Worm (Caenorhabditis elegans) whole organism, young adult: ENCODE data around the gene rpl-33.

Source experiments
- F22D6.2 ChIP-seq: sonication (generic microtip); optimal IDR thresholded peaks from 2 replicates; lab custom pipeline; 2016; ENCODE audit warnings: mild to moderate bottlenecking, missing genetic modification characterization, missing compliant biosample characterization
- F33H1.4 ChIP-seq: fragments of 200-800 bp; sonication (Bioruptor generic); IDR thresholded peaks from 2 replicates; pipeline ENCODE4 v1.3.6; 2022; ENCODE audit warnings: missing genetic modification reagents, missing genetic modification characterization, missing compliant biosample characterization
- F55B11.4 ChIP-seq: sonication (generic microtip); optimal IDR thresholded peaks from 2 replicates; lab custom pipeline; 2016; ENCODE audit warnings: missing compliant biosample characterization, missing genetic modification characterization, borderline replicate concordance; ENCODE audit not compliant: insufficient read depth
- F57A8.1 ChIP-seq: fragments of 200-800 bp; sonication (Bioruptor generic); optimal IDR thresholded peaks from 2 replicates; lab custom pipeline; 2018; ENCODE audit warnings: mild to moderate bottlenecking, missing genetic modification characterization, moderate library complexity, missing compliant biosample characterization
- T07F8.4 ChIP-seq: sonication (generic microtip); optimal IDR thresholded peaks from 2 replicates; lab custom pipeline; 2016; ENCODE audit warnings: mild to moderate bottlenecking, missing genetic modification characterization, moderate library complexity, missing compliant biosample characterization
- Y53G8AR.9 ChIP-seq: fragments of 200-800 bp; sonication (Bioruptor generic); conservative IDR thresholded peaks from 2 replicates; pipeline ENCODE4 v1.3.6; 2022; ENCODE audit warnings: missing genetic modification reagents, missing genetic modification characterization, missing compliant biosample characterization
- Y67H2A.10 ChIP-seq: fragments of 200-800 bp; sonication (Bioruptor generic); conservative IDR thresholded peaks from 2 replicates; pipeline ENCODE4 v1.3.6; 2022; ENCODE audit warnings: missing genetic modification reagents, missing genetic modification characterization, missing compliant biosample characterization
- Y95B8A.8 ChIP-seq: fragments of 200-800 bp; sonication (Bioruptor generic); IDR thresholded peaks from 2 replicates; pipeline ENCODE4 v1.3.6; 2022; ENCODE audit warnings: missing genetic modification reagents, missing genetic modification characterization, missing compliant biosample characterization
- akir-1 ChIP-seq: fragments of 200-800 bp; sonication (Bioruptor generic); optimal IDR thresholded peaks from 2 replicates; lab custom pipeline; 2018; ENCODE audit warnings: mild to moderate bottlenecking, missing genetic modification characterization, moderate library complexity, missing compliant biosample characterization
- ama-1 ChIP-seq, 3 experiments: fragments of 150-350 bp in 1 of 3; sonication (generic microtip) in 2 of 3; optimal IDR thresholded peaks; 2 replicates each; lab custom pipeline; 2014 to 2018; ENCODE audit warnings: missing biosample characterization in 2 of 3, missing genetic modification characterization in 2 of 3, missing genetic modification reagents in 2 of 3
- athp-1 ChIP-seq: sonication (generic microtip); optimal IDR thresholded peaks from 2 replicates; lab custom pipeline; 2017; ENCODE audit warnings: mild to moderate bottlenecking, missing genetic modification characterization, missing compliant biosample characterization
- attf-5 ChIP-seq: fragments of 200-800 bp; sonication (Bioruptor generic); optimal IDR thresholded peaks from 2 replicates; lab custom pipeline; 2018; ENCODE audit warnings: mild to moderate bottlenecking, missing genetic modification characterization, missing compliant biosample characterization
- cebp-1 ChIP-seq, 2 experiments: fragments of 200-800 bp in 1 of 2; sonication (Bioruptor generic) in 1 of 2; sonication (generic microtip) in 1 of 2; IDR thresholded peaks in 1 of 2; optimal IDR thresholded peaks in 1 of 2; 2 replicates each; pipeline versions ENCODE4 v1.3.6 to Lab custom; 2017 to 2022; ENCODE audit warnings: missing compliant biosample characterization in 2 of 2, missing genetic modification characterization in 2 of 2, mild to moderate bottlenecking in 1 of 2, missing genetic modification reagents in 1 of 2, moderate library complexity in 1 of 2
- ceh-27 ChIP-seq: fragments of 200-800 bp; sonication (Bioruptor generic); optimal IDR thresholded peaks from 2 replicates; lab custom pipeline; 2018; ENCODE audit warnings: mild to moderate bottlenecking, missing genetic modification characterization, moderate library complexity, missing compliant biosample characterization
- ceh-79 ChIP-seq: sonication (generic microtip); optimal IDR thresholded peaks from 2 replicates; lab custom pipeline; 2017; ENCODE audit warnings: mild to moderate bottlenecking, missing genetic modification characterization, missing compliant biosample characterization
- ceh-91 ChIP-seq: fragments of 200-800 bp; sonication (Bioruptor generic); IDR thresholded peaks from 2 replicates; pipeline ENCODE4 v1.3.6; 2022; ENCODE audit warnings: missing genetic modification reagents, missing genetic modification characterization, missing compliant biosample characterization
- die-1 ChIP-seq: sonication (generic microtip); optimal IDR thresholded peaks from 2 replicates; lab custom pipeline; 2016; ENCODE audit warnings: missing genotype, mild to moderate bottlenecking, missing genetic modification characterization, missing compliant biosample characterization
- dpl-1 ChIP-seq: fragments of 150-350 bp; optimal IDR thresholded peaks from 2 replicates; lab custom pipeline; 2014; ENCODE audit warnings: missing biosample characterization, missing genetic modification reagents, missing genetic modification characterization
- efl-1 ChIP-seq: fragments of 150-350 bp; optimal IDR thresholded peaks from 2 replicates; lab custom pipeline; 2014; ENCODE audit warnings: missing biosample characterization, missing genetic modification reagents, missing genetic modification characterization
- egl-18 ChIP-seq: fragments of 200-800 bp; sonication (Bioruptor generic); IDR thresholded peaks from 2 replicates; pipeline ENCODE4 v1.3.6; 2022; ENCODE audit warnings: missing genetic modification reagents, missing genetic modification characterization, missing compliant biosample characterization
- fkh-3 ChIP-seq: sonication (generic microtip); optimal IDR thresholded peaks from 2 replicates; lab custom pipeline; 2016; ENCODE audit warnings: mild to moderate bottlenecking, missing genetic modification characterization, missing compliant biosample characterization
- him-1 ChIP-seq: sonication (generic microtip); optimal IDR thresholded peaks from 2 replicates; lab custom pipeline; 2016; ENCODE audit warnings: missing genotype, missing genetic modification reagents, missing genetic modification characterization, missing compliant biosample characterization
- hmg-1.2 ChIP-seq: fragments of 200-800 bp; sonication (Bioruptor generic); IDR thresholded peaks from 2 replicates; pipeline ENCODE4 v1.3.6; 2022; ENCODE audit warnings: missing genetic modification reagents, missing genetic modification characterization, missing compliant biosample characterization
- let-526 ChIP-seq: fragments of 200-800 bp; sonication (Bioruptor generic); IDR thresholded peaks from 2 replicates; pipeline ENCODE4 v1.3.6; 2022; ENCODE audit warnings: missing genetic modification reagents, missing genetic modification characterization, missing compliant biosample characterization
- lsl-1 ChIP-seq: fragments of 200-800 bp; sonication (Bioruptor generic); optimal IDR thresholded peaks from 2 replicates; lab custom pipeline; 2018; ENCODE audit warnings: mild to moderate bottlenecking, missing genetic modification characterization, moderate library complexity, missing compliant biosample characterization
- lsy-27 ChIP-seq: sonication (generic microtip); optimal IDR thresholded peaks from 2 replicates; lab custom pipeline; 2017; ENCODE audit warnings: missing genetic modification characterization, mild to moderate bottlenecking, missing compliant biosample characterization, antibody characterized with exemption, missing genotype, borderline replicate concordance; ENCODE audit not compliant: insufficient read depth
- madf-6 ChIP-seq: fragments of 200-800 bp; sonication (Bioruptor generic); IDR thresholded peaks from 2 replicates; pipeline ENCODE4 v1.3.6; 2022; ENCODE audit warnings: missing genetic modification reagents, missing genetic modification characterization, missing compliant biosample characterization
- madf-8 ChIP-seq: fragments of 200-800 bp; sonication (Bioruptor generic); conservative IDR thresholded peaks from 2 replicates; pipeline ENCODE4 v1.3.6; 2022; ENCODE audit warnings: missing genetic modification reagents, missing genetic modification characterization, missing compliant biosample characterization
- mel-28 ChIP-seq: sonication (generic microtip); optimal IDR thresholded peaks from 2 replicates; lab custom pipeline; 2016; ENCODE audit warnings: borderline replicate concordance, mild to moderate bottlenecking, missing genetic modification characterization, missing compliant biosample characterization
- mes-4 ChIP-seq: sonication (generic microtip); optimal IDR thresholded peaks from 2 replicates; lab custom pipeline; 2016; ENCODE audit warnings: missing genotype, missing genetic modification characterization, missing compliant biosample characterization
- nfya-1 ChIP-seq: sonication (generic microtip); optimal IDR thresholded peaks from 2 replicates; lab custom pipeline; 2017; ENCODE audit warnings: antibody characterized with exemption, missing compliant biosample characterization, missing genetic modification characterization, borderline replicate concordance; ENCODE audit not compliant: insufficient read depth
- nhr-179 ChIP-seq: sonication (generic microtip); optimal IDR thresholded peaks from 2 replicates; lab custom pipeline; 2016; ENCODE audit warnings: mild to moderate bottlenecking, missing genetic modification characterization, missing compliant biosample characterization
- nhr-27 ChIP-seq: fragments of 200-800 bp; sonication (Bioruptor generic); optimal IDR thresholded peaks from 2 replicates; lab custom pipeline; 2018; ENCODE audit warnings: mild to moderate bottlenecking, missing genetic modification characterization, moderate library complexity, missing compliant biosample characterization
- pbrm-1 ChIP-seq: fragments of 200-800 bp; sonication (Bioruptor generic); IDR thresholded peaks from 2 replicates; pipeline ENCODE4 v1.3.6; 2022; ENCODE audit warnings: missing genetic modification reagents, missing genetic modification characterization, missing compliant biosample characterization
- rcor-1 ChIP-seq: fragments of 200-800 bp; sonication (Bioruptor generic); IDR thresholded peaks from 2 replicates; pipeline ENCODE4 v1.3.6; 2022; ENCODE audit warnings: missing genetic modification reagents, missing genetic modification characterization, missing compliant biosample characterization
- rpc-1 ChIP-seq, 2 experiments: fragments of 150-350 bp in 1 of 2; sonication (generic microtip) in 1 of 2; optimal IDR thresholded peaks; 2 replicates each; lab custom pipeline; 2014 to 2018; ENCODE audit warnings: missing biosample characterization in 1 of 2, missing genetic modification characterization in 1 of 2, missing genetic modification reagents in 1 of 2, missing genotype in 1 of 2
- sdz-38 ChIP-seq: sonication (generic microtip); optimal IDR thresholded peaks from 2 replicates; lab custom pipeline; 2016; ENCODE audit warnings: missing genotype, missing genetic modification characterization, missing compliant biosample characterization
- snpc-1.3 ChIP-seq: sonication (generic microtip); optimal IDR thresholded peaks from 2 replicates; lab custom pipeline; 2017; ENCODE audit warnings: missing genetic modification characterization, mild to moderate bottlenecking, missing compliant biosample characterization, antibody characterized with exemption, moderate library complexity, missing genotype, missing genetic modification reagents; ENCODE audit not compliant: insufficient read depth
- snpc-3.4 ChIP-seq: sonication (generic microtip); optimal IDR thresholded peaks from 2 replicates; lab custom pipeline; 2017; ENCODE audit warnings: missing genetic modification characterization, mild to moderate bottlenecking, missing compliant biosample characterization, antibody characterized with exemption, moderate library complexity, missing genotype, missing genetic modification reagents
- snpc-4 ChIP-seq, 5 experiments: fragments of 150-350 bp in 1 of 5; sonication (generic microtip) in 4 of 5; optimal IDR thresholded peaks; 2 replicates each; lab custom pipeline; 2014 to 2018; ENCODE audit warnings: missing genetic modification characterization in 5 of 5, missing biosample characterization in 3 of 5, antibody characterized with exemption in 2 of 5, mild to moderate bottlenecking in 2 of 5, missing compliant biosample characterization in 2 of 5, missing genotype in 2 of 5, moderate library complexity in 2 of 5, missing genetic modification reagents in 1 of 5
- tbx-9 ChIP-seq: sonication (generic microtip); optimal IDR thresholded peaks from 2 replicates; lab custom pipeline; 2016; ENCODE audit warnings: borderline replicate concordance, missing genetic modification characterization, inconsistent platforms, missing compliant biosample characterization
- xnd-1 ChIP-seq: sonication (generic microtip); optimal IDR thresholded peaks from 2 replicates; lab custom pipeline; 2016; ENCODE audit warnings: missing genotype, missing genetic modification reagents, missing genetic modification characterization, missing compliant biosample characterization
- ztf-22 ChIP-seq: fragments of 200-800 bp; sonication (Bioruptor generic); optimal IDR thresholded peaks from 2 replicates; lab custom pipeline; 2018; ENCODE audit warnings: mild to moderate bottlenecking, missing genetic modification characterization, moderate library complexity, missing compliant biosample characterization
- ztf-26 ChIP-seq: sonication (generic microtip); optimal IDR thresholded peaks from 2 replicates; lab custom pipeline; 2017; ENCODE audit warnings: missing genetic modification characterization, missing compliant biosample characterization
- ztf-6 ChIP-seq: fragments of 200-800 bp; sonication (Bioruptor generic); IDR thresholded peaks from 2 replicates; pipeline ENCODE4 v1.3.6; 2022; ENCODE audit warnings: missing genetic modification reagents, missing genetic modification characterization, missing compliant biosample characterization

The rpl-33 gene

DNA sequence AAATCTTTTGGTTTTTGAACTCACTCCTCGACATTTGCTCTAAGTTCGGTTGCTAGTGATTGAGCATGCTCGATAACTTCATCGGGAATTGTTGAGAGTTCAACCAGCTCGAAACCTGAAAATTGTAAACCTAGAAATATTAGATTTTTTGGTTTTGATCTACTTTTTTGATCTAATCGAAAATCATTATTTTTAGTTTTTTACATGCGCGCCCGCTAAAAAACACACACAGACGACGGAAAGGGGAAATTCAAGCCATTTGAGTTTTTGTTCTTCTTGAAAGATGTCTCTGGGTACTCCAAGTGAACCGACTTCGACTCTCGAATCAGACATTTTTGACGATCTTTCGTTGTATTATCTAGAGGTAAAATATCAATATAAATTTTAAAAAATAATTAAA is 40.0 kb upstream of the rpl-33 start, which contains the start of gene nos-2:
nos-2 (plus strand) TSS at position 228 of the 400 bp plus-strand sequence.
- TF ChIP-seq T07F8.4 (tag; lab: Kevin White, UChicago), result no peak
- no peak for TF ChIP-seq him-1 (tag; lab: Kevin White, UChicago)
- no peak for TF ChIP-seq nfya-1
- TF ChIP-seq dpl-1, result peak; percentile 32
- TF ChIP-seq madf-6 (GFP tag; lab: Robert Waterston, UW), result peak; percentile 85
- no peak for TF ChIP-seq die-1 (tag; lab: Kevin White, UChicago)
- TF ChIP-seq xnd-1 (tag; lab: Kevin White, UChicago), result peak; percentile 60
- TF ChIP-seq ztf-26, result no peak
- no peak for TF ChIP-seq hmg-1.2 (GFP tag; lab: Robert Waterston, UW)
- no peak for TF ChIP-seq nhr-27 (tag; lab: Kevin White, UChicago)
- TF ChIP-seq F33H1.4, result peak; percentile 16; the same call in 1 of the 2 replicates
- TF ChIP-seq tbx-9 (tag; lab: Kevin White, UChicago), result no peak
- TF ChIP-seq athp-1 (tag; lab: Kevin White, UChicago), result no peak
- TF ChIP-seq madf-8, result peak; percentile 65
- TF ChIP-seq lsy-27 (tag; lab: Kevin White, UChicago), result no peak
- no peak for TF ChIP-seq Y95B8A.8 (GFP tag; lab: Robert Waterston, UW)
- no peak for TF ChIP-seq pbrm-1 (GFP tag; lab: Robert Waterston, UW)
- TF ChIP-seq ceh-27 (GFP tag; lab: Kevin White, UChicago), result no peak
- TF ChIP-seq nhr-179 (tag; lab: Kevin White, UChicago), result no peak
- TF ChIP-seq snpc-3.4 (tag; lab: Kevin White, UChicago), result no peak
- no peak for TF ChIP-seq snpc-1.3
- no peak for TF ChIP-seq mes-4 (tag; lab: Kevin White, UChicago)
- TF ChIP-seq lsl-1, result peak; percentile 30
- TF ChIP-seq F57A8.1 (GFP tag; lab: Kevin White, UChicago), result no peak
- TF ChIP-seq ztf-22 (GFP tag; lab: Kevin White, UChicago), result no peak
- TF ChIP-seq rcor-1 (GFP tag; lab: Robert Waterston, UW), result no peak
- no peak for TF ChIP-seq let-526 (GFP tag; lab: Robert Waterston, UW)
- TF ChIP-seq ztf-6 (GFP tag; lab: Robert Waterston, UW), result no peak
- no peak for TF ChIP-seq akir-1 (GFP tag; lab: Kevin White, UChicago)
- TF ChIP-seq F55B11.4 (tag; lab: Kevin White, UChicago), result no peak
- TF ChIP-seq egl-18 (GFP tag; lab: Robert Waterston, UW), result no peak
- TF ChIP-seq snpc-4 (GFP tag; optimal IDR thresholded peaks at IDR 0.05; lab: Kevin White, UChicago), result no peak
- no peak for TF ChIP-seq snpc-4 (tag; optimal IDR thresholded peaks at IDR 0.05; lab: Kevin White, UChicago)
- no peak for TF ChIP-seq cebp-1 (GFP tag; IDR thresholded peaks at IDR 0.05; lab: Robert Waterston, UW)
- no peak for TF ChIP-seq cebp-1 (tag; optimal IDR thresholded peaks at IDR 0.05; lab: Kevin White, UChicago)
- 0 out of 2 replicates have a peak, but pooled peaks have one; percentile 9 for TF ChIP-seq ceh-91
- TF ChIP-seq F22D6.2 (tag; lab: Kevin White, UChicago), result no peak
- no peak for TF ChIP-seq mel-28 (tag; lab: Kevin White, UChicago)
- TF ChIP-seq rpc-1 (optimal IDR thresholded peaks at IDR 0.05; lab: Kevin White, UChicago), result no peak
- TF ChIP-seq rpc-1 (tag; optimal IDR thresholded peaks at IDR 0.05; lab: Kevin White, UChicago), result no peak
- no peak for TF ChIP-seq sdz-38
- TF ChIP-seq fkh-3 (tag; lab: Kevin White, UChicago), result no peak
- no peak for TF ChIP-seq ceh-79 (tag; lab: Kevin White, UChicago)
- no peak for TF ChIP-seq ama-1 (optimal IDR thresholded peaks at IDR 0.05; lab: Kevin White, UChicago)
- no peak for TF ChIP-seq ama-1 (GFP tag; optimal IDR thresholded peaks at IDR 0.05; lab: Kevin White, UChicago)
- no peak for TF ChIP-seq Y53G8AR.9 (GFP tag; lab: Robert Waterston, UW)
- peak; percentile 79 for TF ChIP-seq efl-1
- TF ChIP-seq attf-5 (GFP tag; lab: Kevin White, UChicago), result no peak
- TF ChIP-seq Y67H2A.10 (GFP tag; lab: Robert Waterston, UW), result no peak
- TF ChIP-seq, all 124 proteins: peak for 8
